Worm (Caenorhabditis elegans) whole organism, late embryonic: ENCODE measurements around the gene Y73B6BL.288.

ENCODE experiments used
- C08G9.2 ChIP-seq: sonication (generic microtip); optimal IDR thresholded peaks from 2 replicates; lab custom pipeline; 2016; ENCODE audit warnings: mild to moderate bottlenecking, missing genetic modification characterization, moderate library complexity, missing compliant biosample characterization
- C38D4.7 ChIP-seq: fragments of 200-800 bp; sonication (Bioruptor generic); optimal IDR thresholded peaks from 2 replicates; lab custom pipeline; 2018; ENCODE audit warnings: mild to moderate bottlenecking, missing genetic modification characterization, moderate library complexity, missing compliant biosample characterization
- K09A11.1 ChIP-seq: sonication (generic microtip); optimal IDR thresholded peaks from 2 replicates; lab custom pipeline; 2017; ENCODE audit warnings: antibody characterized with exemption, mild to moderate bottlenecking, missing genetic modification characterization, missing compliant biosample characterization; ENCODE audit not compliant: insufficient read depth
- Y22D7AL.16 ChIP-seq: sonication (generic microtip); optimal IDR thresholded peaks from 2 replicates; lab custom pipeline; 2016; ENCODE audit warnings: missing genetic modification characterization, missing compliant biosample characterization
- ahr-1 ChIP-seq: sonication (generic microtip); optimal IDR thresholded peaks from 2 replicates; lab custom pipeline; 2016; ENCODE audit warnings: missing genetic modification characterization, missing compliant biosample characterization
- ama-1 ChIP-seq: fragments of 150-350 bp; optimal IDR thresholded peaks from 2 replicates; lab custom pipeline; 2014
- ceh-19 ChIP-seq: fragments of 200-800 bp; sonication (Bioruptor generic); optimal IDR thresholded peaks from 2 replicates; lab custom pipeline; 2018; ENCODE audit warnings: mild to moderate bottlenecking, missing genetic modification characterization, missing compliant biosample characterization
- ceh-22 ChIP-seq: sonication (generic microtip); optimal IDR thresholded peaks from 2 replicates; lab custom pipeline; 2017; ENCODE audit warnings: missing biosample characterization, missing genetic modification characterization
- ceh-31 ChIP-seq: sonication (generic microtip); optimal IDR thresholded peaks from 2 replicates; lab custom pipeline; 2016; ENCODE audit warnings: missing genetic modification characterization, missing compliant biosample characterization
- ceh-34 ChIP-seq: sonication (generic microtip); optimal IDR thresholded peaks from 2 replicates; lab custom pipeline; 2016; ENCODE audit warnings: mild to moderate bottlenecking, missing genetic modification characterization, missing compliant biosample characterization
- ceh-48 ChIP-seq: sonication (generic microtip); optimal IDR thresholded peaks from 2 replicates; lab custom pipeline; 2016; ENCODE audit warnings: missing genetic modification characterization, inconsistent platforms, missing compliant biosample characterization
- ceh-9 ChIP-seq: sonication (generic microtip); optimal IDR thresholded peaks from 2 replicates; lab custom pipeline; 2016; ENCODE audit warnings: mild to moderate bottlenecking, missing genetic modification characterization, inconsistent platforms, missing compliant biosample characterization
- che-1 ChIP-seq: sonication (generic microtip); optimal IDR thresholded peaks from 2 replicates; lab custom pipeline; 2016; ENCODE audit warnings: mild to moderate bottlenecking, missing genetic modification characterization, missing compliant biosample characterization
- dmd-4 ChIP-seq: sonication (generic microtip); optimal IDR thresholded peaks from 2 replicates; lab custom pipeline; 2016; ENCODE audit warnings: borderline replicate concordance, missing genetic modification characterization, missing compliant biosample characterization
- elt-2 ChIP-seq: sonication (generic microtip); optimal IDR thresholded peaks from 2 replicates; lab custom pipeline; 2016; ENCODE audit warnings: missing genetic modification reagents, missing genetic modification characterization, missing compliant biosample characterization
- fkh-10 ChIP-seq: fragments of 150-350 bp; optimal IDR thresholded peaks from 2 replicates; lab custom pipeline; 2014; ENCODE audit warnings: missing biosample characterization, missing genetic modification reagents, missing genetic modification characterization
- gmeb-2 ChIP-seq: sonication (generic microtip); optimal IDR thresholded peaks from 2 replicates; lab custom pipeline; 2016; ENCODE audit warnings: missing genetic modification characterization, inconsistent platforms, missing compliant biosample characterization
- hlh-13 ChIP-seq: fragments of 200-800 bp; sonication (Bioruptor generic); optimal IDR thresholded peaks from 2 replicates; lab custom pipeline; 2018; ENCODE audit warnings: mild to moderate bottlenecking, missing genetic modification characterization, missing compliant biosample characterization
- hlh-15 ChIP-seq: sonication (generic microtip); optimal IDR thresholded peaks from 2 replicates; lab custom pipeline; 2016; ENCODE audit warnings: missing genetic modification characterization, missing compliant biosample characterization
- hlh-6 ChIP-seq: sonication (generic microtip); optimal IDR thresholded peaks from 2 replicates; lab custom pipeline; 2016; ENCODE audit warnings: missing genotype, missing genetic modification characterization, missing compliant biosample characterization
- lin-11 ChIP-seq: fragments of 200-800 bp; sonication (Bioruptor generic); optimal IDR thresholded peaks from 2 replicates; lab custom pipeline; 2018; ENCODE audit warnings: mild to moderate bottlenecking, missing genetic modification characterization, missing compliant biosample characterization
- mec-3 ChIP-seq: sonication (generic microtip); optimal IDR thresholded peaks from 2 replicates; lab custom pipeline; 2016; ENCODE audit warnings: borderline replicate concordance, missing genetic modification characterization, missing compliant biosample characterization
- nhr-11 ChIP-seq: fragments of 150-350 bp; optimal IDR thresholded peaks from 2 replicates; lab custom pipeline; 2014; ENCODE audit warnings: missing biosample characterization, missing genetic modification characterization
- nhr-232 ChIP-seq: sonication (generic microtip); optimal IDR thresholded peaks from 2 replicates; lab custom pipeline; 2016; ENCODE audit warnings: missing genetic modification characterization, missing compliant biosample characterization
- npax-4 ChIP-seq: sonication (generic microtip); optimal IDR thresholded peaks from 2 replicates; lab custom pipeline; 2016; ENCODE audit warnings: missing genetic modification characterization, missing compliant biosample characterization
- odd-2 ChIP-seq: sonication (generic microtip); optimal IDR thresholded peaks from 2 replicates; lab custom pipeline; 2017; ENCODE audit warnings: antibody characterized with exemption, mild to moderate bottlenecking, missing genetic modification characterization, missing compliant biosample characterization
- pag-3 ChIP-seq: sonication (generic microtip); optimal IDR thresholded peaks from 2 replicates; lab custom pipeline; 2016; ENCODE audit warnings: missing compliant biosample characterization, missing genetic modification characterization, borderline replicate concordance
- pax-1 ChIP-seq: fragments of 150-350 bp; optimal IDR thresholded peaks from 2 replicates; lab custom pipeline; 2014; ENCODE audit warnings: missing biosample characterization, missing genetic modification characterization
- pha-4 ChIP-seq: fragments of 150-350 bp; optimal IDR thresholded peaks from 2 replicates; lab custom pipeline; 2018; ENCODE audit warnings: missing biosample characterization, missing genetic modification reagents, missing genetic modification characterization
- ref-2 ChIP-seq: sonication (generic microtip); optimal IDR thresholded peaks from 2 replicates; lab custom pipeline; 2016; ENCODE audit warnings: missing genetic modification characterization, missing compliant biosample characterization
- sdc-2 ChIP-seq: sonication (generic microtip); optimal IDR thresholded peaks from 2 replicates; lab custom pipeline; 2016; ENCODE audit warnings: missing genotype, missing genetic modification characterization, missing compliant biosample characterization
- sox-4 ChIP-seq: sonication (generic microtip); optimal IDR thresholded peaks from 2 replicates; lab custom pipeline; 2017; ENCODE audit warnings: mild to moderate bottlenecking, missing genetic modification characterization, inconsistent platforms, missing compliant biosample characterization
- syd-9 ChIP-seq: sonication (generic microtip); optimal IDR thresholded peaks from 2 replicates; lab custom pipeline; 2016; ENCODE audit warnings: mild to moderate bottlenecking, missing genetic modification characterization, moderate library complexity, missing compliant biosample characterization
- tbx-7 ChIP-seq: sonication (generic microtip); optimal IDR thresholded peaks from 2 replicates; lab custom pipeline; 2016; ENCODE audit warnings: missing genotype, missing genetic modification characterization, missing compliant biosample characterization
- ttx-3 ChIP-seq: sonication (generic microtip); optimal IDR thresholded peaks from 2 replicates; lab custom pipeline; 2016; ENCODE audit warnings: missing genetic modification reagents, missing genetic modification characterization, missing compliant biosample characterization
- unc-42 ChIP-seq: sonication (generic microtip); optimal IDR thresholded peaks from 2 replicates; lab custom pipeline; 2016; ENCODE audit warnings: missing genotype, missing genetic modification characterization, missing compliant biosample characterization
- unc-55 ChIP-seq: sonication (generic microtip); optimal IDR thresholded peaks from 2 replicates; lab custom pipeline; 2017; ENCODE audit warnings: missing biosample characterization, missing genetic modification reagents, missing genetic modification characterization
- zip-5 ChIP-seq: sonication (generic microtip); optimal IDR thresholded peaks from 2 replicates; lab custom pipeline; 2016; ENCODE audit warnings: missing genetic modification characterization, missing compliant biosample characterization
- ztf-16 ChIP-seq: sonication (generic microtip); optimal IDR thresholded peaks from 2 replicates; lab custom pipeline; 2017; ENCODE audit warnings: missing genetic modification characterization, missing compliant biosample characterization

Y73B6BL.288 gene

ce11 chrIV:6301764-6302163 lies 40.6 kb downstream of the Y73B6BL.288 start, which contains the start of gene srv-26:
TSS of gene srv-26 (minus strand) at chrIV:6301864.
- no peak for TF ChIP-seq sox-4 (tag; lab: Kevin White, UChicago)
- TF ChIP-seq pag-3, result no peak
- TF ChIP-seq unc-55 (GFP tag; lab: Kevin White, UChicago), result no peak
- no peak for TF ChIP-seq ahr-1
- no peak for TF ChIP-seq ceh-22
- TF ChIP-seq gmeb-2 (tag; lab: Kevin White, UChicago), result no peak
- no peak for TF ChIP-seq ama-1 (lab: Kevin White, UChicago)
- no peak for TF ChIP-seq nhr-11 (tag; lab: Kevin White, UChicago)
- no peak for TF ChIP-seq elt-2
- TF ChIP-seq dmd-4 (tag; lab: Kevin White, UChicago), result no peak
- no peak for TF ChIP-seq C08G9.2
- no peak for TF ChIP-seq hlh-13 (GFP tag; lab: Kevin White, UChicago)
- no peak for TF ChIP-seq ceh-9
- no peak for TF ChIP-seq ttx-3
- TF ChIP-seq ceh-48 (tag; lab: Kevin White, UChicago), result no peak
- TF ChIP-seq, all 69 proteins: peak for 0

DNA sequence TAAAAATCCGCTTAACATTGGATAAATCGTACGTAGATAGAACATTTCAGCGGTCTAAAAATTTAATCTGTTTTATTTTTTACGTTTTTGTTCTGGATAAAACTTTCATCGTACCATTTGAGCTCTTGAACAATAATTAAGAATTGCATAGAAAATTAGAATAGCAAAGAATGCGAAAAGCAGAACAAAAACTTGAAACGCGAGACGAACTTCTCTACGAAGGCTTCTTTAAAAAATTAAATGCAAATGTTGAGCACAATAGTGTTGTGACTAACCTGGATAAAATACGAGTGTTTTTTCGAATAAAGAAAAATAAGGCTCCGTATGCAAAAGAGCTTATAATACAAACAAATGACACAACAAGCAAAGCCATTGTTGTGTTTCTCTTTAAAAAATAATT lies 42.8 kb downstream of the Y73B6BL.288 start:
- TF ChIP-seq hlh-15 (tag; lab: Kevin White, UChicago), result no peak
- no peak for TF ChIP-seq ztf-16 (tag; lab: Kevin White, UChicago)
- TF ChIP-seq pha-4 (tag; lab: Kevin White, UChicago), result no peak
- TF ChIP-seq Y22D7AL.16 (tag; lab: Kevin White, UChicago), result no peak
- TF ChIP-seq ama-1 (lab: Kevin White, UChicago), result no peak
- TF ChIP-seq K09A11.1 (tag; lab: Kevin White, UChicago), result no peak
- TF ChIP-seq mec-3 (tag; lab: Kevin White, UChicago), result no peak
- no peak for TF ChIP-seq zip-5 (tag; lab: Kevin White, UChicago)
- no peak for TF ChIP-seq che-1 (tag; lab: Kevin White, UChicago)
- no peak for TF ChIP-seq pax-1 (tag; lab: Kevin White, UChicago)
- no peak for TF ChIP-seq ceh-19 (GFP tag; lab: Kevin White, UChicago)
- TF ChIP-seq, all 69 proteins: peak for 0

ce11 chrIV:6298253-6298652 lies 44.1 kb downstream of the Y73B6BL.288 start, which contains the start of gene srv-27:
TSS of gene srv-27 (minus strand) at chrIV:6298353.
- TF ChIP-seq ceh-31 (tag; lab: Kevin White, UChicago) (no peak), unc-55 (GFP tag; lab: Kevin White, UChicago) (no peak), zip-5 (tag; lab: Kevin White, UChicago) (no peak), ahr-1 (no peak), tbx-7 (tag; lab: Kevin White, UChicago) (no peak), unc-42 (tag; lab: Kevin White, UChicago) (no peak), ref-2 (no peak), hlh-6 (no peak), C38D4.7 (GFP tag; lab: Kevin White, UChicago) (no peak), nhr-232 (tag; lab: Kevin White, UChicago) (no peak), fkh-10 (no peak), syd-9 (tag; lab: Kevin White, UChicago) (no peak), npax-4 (tag; lab: Kevin White, UChicago) (no peak), lin-11 (tag; lab: Kevin White, UChicago) (no peak), sdc-2 (tag; lab: Kevin White, UChicago) (no peak), odd-2 (tag; lab: Kevin White, UChicago) (no peak), ama-1 (lab: Kevin White, UChicago) (no peak), ceh-34 (no peak)
